Worm (Caenorhabditis elegans): ENCODE data around the gene nhr-242.

Gene nhr-242

ce11 chrIV:2530285-2530684 lies 51.1 kb downstream of the nhr-242 start:
- TF ChIP-seq nhr-6 (tag; optimal IDR thresholded peaks at IDR 0.05) (no peak), ceh-28 (tag; optimal IDR thresholded peaks at IDR 0.05) (peak; percentile 77), aha-1 (tag) (no peak)

- TF ChIP-seq ceh-28 (tag; optimal IDR thresholded peaks at IDR 0.05), result peak; percentile 79
- no peak for TF ChIP-seq mep-1 (tag; optimal IDR thresholded peaks at IDR 0.05)
- TF ChIP-seq nhr-6 (tag; optimal IDR thresholded peaks at IDR 0.05), result no peak
Measured at ce11 chrIV:2529281-2529680, 52.1 kb downstream of the nhr-242 start.

Measured in whole organism, L4 larva.